Fruit fly (Drosophila melanogaster): ENCODE data around the gene CG31294.

DNA sequence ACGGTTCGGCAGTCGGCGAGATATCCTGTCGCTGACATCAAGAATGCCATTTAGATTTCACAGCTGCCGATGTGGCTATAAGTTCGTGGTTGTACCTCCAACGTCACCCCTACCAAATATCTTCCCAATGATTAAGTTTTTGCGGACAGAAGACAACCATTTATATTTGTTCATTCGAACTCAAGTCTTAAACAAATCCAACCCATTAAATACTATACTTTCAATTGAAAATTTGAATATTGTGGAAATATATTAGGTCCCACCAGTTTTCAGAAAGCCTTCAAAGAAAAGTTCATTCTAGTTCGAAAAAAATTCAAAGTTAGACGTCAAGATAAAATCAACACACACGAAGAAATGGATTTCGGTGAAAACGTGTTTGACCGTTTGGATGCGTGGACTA is 46.4 kb upstream of the CG31294 start, which contains the start of gene CG12784:
- TF ChIP-seq spab (GFP tag; optimal IDR thresholded peaks at IDR 0.05): no peak
- no peak for TF ChIP-seq Blimp-1 (GFP tag; optimal IDR thresholded peaks at IDR 0.05)
- TF ChIP-seq CG7368 (GFP tag; optimal IDR thresholded peaks at IDR 0.05): no peak
- no peak for TF ChIP-seq CG1621 (tag; optimal IDR thresholded peaks at IDR 0.05)
- TF ChIP-seq CG6854 (GFP tag; optimal IDR thresholded peaks at IDR 0.05): no peak
- TF ChIP-seq CG8319 (GFP tag; optimal IDR thresholded peaks at IDR 0.05): no peak
- TF ChIP-seq CG32006 (GFP tag; optimal IDR thresholded peaks at IDR 0.05): no peak
- no peak for TF ChIP-seq Sox102F (GFP tag; optimal IDR thresholded peaks at IDR 0.05)
- TF ChIP-seq eg (GFP tag; IDR thresholded peaks at IDR 0.05): no peak
- TF ChIP-seq Gug (GFP tag; IDR thresholded peaks at IDR 0.05): no peak
- no peak for TF ChIP-seq CG10669 (GFP tag; optimal IDR thresholded peaks at IDR 0.05)
- no peak for TF ChIP-seq achi (GFP tag; optimal IDR thresholded peaks at IDR 0.05)
- no peak for TF ChIP-seq lz (GFP tag; optimal IDR thresholded peaks at IDR 0.05)
